Fruit fly (Drosophila melanogaster) whole organism, adult: ENCODE results near the gene chic.

Experiments used
- CG11617 ChIP-seq: fragments of 200-800 bp; sonication (Bioruptor generic); optimal IDR thresholded peaks from 2 replicates; lab custom pipeline; 2017; ENCODE audit warnings: mild to moderate bottlenecking, missing biosample characterization, missing genetic modification reagents, missing genetic modification characterization
- CG12768 ChIP-seq: fragments of 200-800 bp; sonication (Bioruptor generic); optimal IDR thresholded peaks from 2 replicates; lab custom pipeline; 2017; ENCODE audit warnings: missing biosample characterization, missing genetic modification characterization, mild to moderate bottlenecking, moderate library complexity, missing genetic modification reagents
- CG14711 ChIP-seq: fragments of 200-800 bp; sonication (Bioruptor generic); optimal IDR thresholded peaks from 2 replicates; lab custom pipeline; 2018; ENCODE audit warnings: missing biosample characterization, mild to moderate bottlenecking, missing genetic modification characterization, moderate library complexity
- CG1620 ChIP-seq: fragments of 200-800 bp; sonication (Bioruptor generic); optimal IDR thresholded peaks from 2 replicates; lab custom pipeline; 2016; ENCODE audit warnings: missing biosample characterization, missing genetic modification characterization
- CG33017 ChIP-seq: fragments of 200-800 bp; sonication (Bioruptor generic); optimal IDR thresholded peaks from 2 replicates; lab custom pipeline; 2018; ENCODE audit warnings: missing biosample characterization, mild to moderate bottlenecking, missing genetic modification characterization, moderate library complexity
- CG5204 ChIP-seq: fragments of 200-800 bp; sonication (Bioruptor generic); optimal IDR thresholded peaks from 2 replicates; lab custom pipeline; 2016; ENCODE audit warnings: missing biosample characterization, missing genetic modification characterization
- CG7045 ChIP-seq: fragments of 200-800 bp; sonication (Bioruptor generic); optimal IDR thresholded peaks from 2 replicates; lab custom pipeline; 2017; ENCODE audit warnings: missing biosample characterization, mild to moderate bottlenecking, missing genetic modification characterization
- CG7101 ChIP-seq: fragments of 200-800 bp; sonication (Bioruptor generic); optimal IDR thresholded peaks from 2 replicates; lab custom pipeline; 2018; ENCODE audit warnings: missing biosample characterization, mild to moderate bottlenecking, missing genetic modification characterization, moderate library complexity
- Clk ChIP-seq: fragments of 200-800 bp; sonication (Bioruptor generic); optimal IDR thresholded peaks from 2 replicates; lab custom pipeline; 2017; ENCODE audit warnings: missing biosample characterization, missing genetic modification characterization
- Crg-1 ChIP-seq: fragments of 200-800 bp; sonication (Bioruptor generic); optimal IDR thresholded peaks from 2 replicates; lab custom pipeline; 2016; ENCODE audit warnings: missing biosample characterization, missing genetic modification characterization
- Hr96 ChIP-seq: fragments of 200-800 bp; sonication (Bioruptor generic); optimal IDR thresholded peaks from 2 replicates; lab custom pipeline; 2016; ENCODE audit warnings: missing biosample characterization, missing genetic modification characterization
- Mnt ChIP-seq: fragments of 200-800 bp; sonication (Bioruptor generic); optimal IDR thresholded peaks from 2 replicates; lab custom pipeline; 2016; ENCODE audit warnings: missing biosample characterization, mild to moderate bottlenecking, missing genetic modification characterization
- bab1 ChIP-seq: fragments of 200-800 bp; sonication (Bioruptor generic); optimal IDR thresholded peaks from 3 replicates; lab custom pipeline; 2019; ENCODE audit warnings: missing biosample characterization, mild to moderate bottlenecking, missing genetic modification characterization, moderate library complexity
- cic ChIP-seq: fragments of 200-800 bp; sonication (Bioruptor generic); optimal IDR thresholded peaks from 2 replicates; lab custom pipeline; 2017; ENCODE audit warnings: missing biosample characterization, mild to moderate bottlenecking, missing genetic modification characterization, moderate library complexity
- cnc ChIP-seq, 2 experiments: fragments of >200 bp; optimal IDR thresholded peaks; 2 replicates each; lab custom pipeline; 2017
- kay ChIP-seq: fragments of 200-800 bp; sonication (Bioruptor generic); peaks from one replicate; lab custom pipeline; 2016; ENCODE audit warnings: missing biosample characterization, missing genetic modification characterization, borderline replicate concordance
- ovo ChIP-seq: fragments of 200-800 bp; sonication (Bioruptor generic); optimal IDR thresholded peaks from 2 replicates; lab custom pipeline; 2016; ENCODE audit warnings: missing biosample characterization, missing genetic modification characterization
- pad ChIP-seq: fragments of 200-800 bp; sonication (Bioruptor generic); optimal IDR thresholded peaks from 3 replicates; lab custom pipeline; 2017; ENCODE audit warnings: missing biosample characterization, missing genetic modification characterization, mild to moderate bottlenecking, moderate library complexity, missing genetic modification reagents
- tj ChIP-seq: fragments of 200-800 bp; sonication (Bioruptor generic); optimal IDR thresholded peaks from 3 replicates; lab custom pipeline; 2017; ENCODE audit warnings: missing biosample characterization, mild to moderate bottlenecking, missing genetic modification characterization, moderate library complexity
- toe ChIP-seq: fragments of 200-800 bp; sonication (Bioruptor generic); optimal IDR thresholded peaks from 2 replicates; lab custom pipeline; 2016; ENCODE audit warnings: missing biosample characterization, missing genetic modification characterization

The chic gene

DNA sequence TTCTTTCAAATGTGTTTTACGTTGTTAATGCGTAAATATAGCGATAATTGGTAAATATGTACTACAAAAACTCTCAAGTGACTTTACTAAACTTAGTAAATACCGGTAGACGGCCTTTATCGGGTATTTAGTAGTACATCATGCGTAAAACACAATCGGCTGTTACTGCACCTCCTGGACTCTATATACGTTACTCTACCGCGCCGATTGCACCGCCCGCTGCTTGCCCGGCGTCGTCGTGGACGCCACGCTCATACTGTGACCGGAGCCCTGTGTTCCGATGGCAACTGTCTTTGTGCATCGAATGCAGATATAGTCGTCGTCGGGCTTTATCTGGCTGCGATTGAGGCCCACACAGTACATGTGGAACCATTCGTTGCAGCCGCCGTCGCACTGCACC, 9.6 kb upstream of the chic start:
- no peak for TF ChIP-seq CG14711 (tag; lab: Kevin White, UChicago)
- TF ChIP-seq Mnt (GFP tag; lab: Kevin White, UChicago) = no peak
- no peak for TF ChIP-seq bab1 (GFP tag; lab: Kevin White, UChicago)
- TF ChIP-seq CG1620 (GFP tag; lab: Kevin White, UChicago) = no peak
- no peak for TF ChIP-seq ovo (GFP tag; lab: Kevin White, UChicago)
- TF ChIP-seq CG7045 (GFP tag; lab: Kevin White, UChicago) = no peak
- no peak for TF ChIP-seq CG12768 (GFP tag; lab: Kevin White, UChicago)
- TF ChIP-seq cic (GFP tag; lab: Kevin White, UChicago) = peak; percentile 35

DNA sequence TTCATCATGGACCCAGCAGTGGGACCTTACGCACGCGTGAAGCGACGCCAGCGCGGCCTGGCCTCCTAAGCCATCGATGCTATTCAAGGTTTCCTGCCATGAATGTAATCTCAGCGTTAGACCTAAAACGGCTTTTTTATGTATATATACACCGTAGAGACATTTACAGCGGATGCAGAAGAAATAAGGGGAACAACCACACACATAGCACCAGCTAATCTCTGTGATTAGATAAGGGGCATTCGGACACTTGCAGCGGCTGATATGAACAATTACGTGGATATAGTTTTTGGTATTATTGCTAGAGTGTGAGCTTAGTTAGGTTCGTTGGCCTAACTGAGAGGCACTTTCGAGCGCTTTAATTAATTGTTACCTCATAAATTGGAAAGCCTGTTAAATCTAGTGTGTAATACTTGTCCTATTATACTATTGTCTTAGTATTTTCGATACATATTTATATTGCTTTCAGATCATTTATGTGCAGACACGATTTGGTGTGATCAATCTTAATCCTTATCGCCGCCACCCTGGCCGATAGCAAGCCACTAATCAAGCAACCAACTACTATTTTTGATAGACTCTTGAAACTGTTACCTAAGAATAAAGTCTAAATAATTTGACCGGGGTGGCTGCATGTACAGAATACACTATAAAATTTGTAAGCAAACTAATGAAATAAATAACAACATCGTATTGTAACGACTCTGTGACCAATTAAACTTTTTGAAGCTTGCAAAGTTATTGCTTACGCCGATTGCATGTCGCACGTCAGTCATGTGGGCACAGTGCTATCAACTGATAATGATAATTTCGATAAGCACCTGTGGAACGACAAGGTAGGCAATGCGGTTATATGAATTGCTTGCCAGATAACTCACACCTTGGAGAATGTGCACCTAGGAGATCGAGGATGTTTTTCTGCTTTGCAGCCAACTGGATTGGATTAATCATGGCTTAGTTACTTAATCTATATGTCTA, 7.6 kb upstream of the chic start:
- no peak for TF ChIP-seq CG7045 (GFP tag; lab: Kevin White, UChicago)
- TF ChIP-seq toe (GFP tag; lab: Kevin White, UChicago) = no peak
- no peak for TF ChIP-seq kay (GFP tag; lab: Kevin White, UChicago)
- no peak for TF ChIP-seq CG1620 (GFP tag; lab: Kevin White, UChicago)
- TF ChIP-seq CG12768 (GFP tag; lab: Kevin White, UChicago) = no peak
- TF ChIP-seq CG7101 (tag; lab: Kevin White, UChicago) = no peak
- no peak for TF ChIP-seq Clk (GFP tag; lab: Kevin White, UChicago)
- no peak for TF ChIP-seq Hr96 (GFP tag; lab: Kevin White, UChicago)
- no peak for TF ChIP-seq CG14711 (tag; lab: Kevin White, UChicago)
- no peak for TF ChIP-seq pad (GFP tag; lab: Kevin White, UChicago)
- TF ChIP-seq Mnt (GFP tag; lab: Kevin White, UChicago) = no peak
- no peak for TF ChIP-seq CG33017 (tag; lab: Kevin White, UChicago)
- no peak for TF ChIP-seq CG11617
- no peak for TF ChIP-seq tj (GFP tag; lab: Kevin White, UChicago)
- TF ChIP-seq ovo (GFP tag; lab: Kevin White, UChicago) = no peak
- no peak for TF ChIP-seq cnc (optimal IDR thresholded peaks at IDR 0.05; lab: Kevin White, UChicago)
- TF ChIP-seq CG5204 = no peak
- TF ChIP-seq Crg-1 (GFP tag; lab: Kevin White, UChicago) = no peak
- no peak for TF ChIP-seq bab1 (GFP tag; lab: Kevin White, UChicago)

DNA sequence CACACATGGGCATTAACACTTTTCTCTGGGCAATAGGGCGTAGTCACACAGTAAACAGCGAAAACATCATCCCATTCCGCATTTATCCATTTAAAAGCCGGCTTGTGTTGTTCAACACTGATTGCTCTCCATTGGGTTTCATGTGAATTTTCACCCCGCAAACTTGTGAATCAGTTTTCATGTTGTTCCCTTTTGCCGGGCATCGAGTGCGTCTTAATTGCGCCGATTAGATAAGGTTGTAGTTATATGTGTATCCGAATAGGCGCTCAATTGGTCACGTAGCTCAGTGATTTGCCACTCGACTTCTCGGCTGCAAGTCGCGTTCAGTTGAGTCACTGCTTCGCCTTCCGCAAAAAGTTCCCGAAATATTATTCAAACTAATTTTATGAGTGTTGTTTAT, 6.1 kb upstream of the chic start:
- peak; percentile 86 for TF ChIP-seq cic (GFP tag; lab: Kevin White, UChicago)
- no peak for TF ChIP-seq cnc (optimal IDR thresholded peaks at IDR 0.05; lab: Kevin White, UChicago)
- TF ChIP-seq toe (GFP tag; lab: Kevin White, UChicago) = no peak
- no peak for TF ChIP-seq CG1620 (GFP tag; lab: Kevin White, UChicago)
- no peak for TF ChIP-seq CG11617
- TF ChIP-seq CG7045 (GFP tag; lab: Kevin White, UChicago) = no peak
- TF ChIP-seq ovo (GFP tag; lab: Kevin White, UChicago) = no peak
- TF ChIP-seq CG7101 (tag; lab: Kevin White, UChicago) = no peak
- no peak for TF ChIP-seq Crg-1 (GFP tag; lab: Kevin White, UChicago)
- no peak for TF ChIP-seq kay (GFP tag; lab: Kevin White, UChicago)
- no peak for TF ChIP-seq Clk (GFP tag; lab: Kevin White, UChicago)
- TF ChIP-seq pad (GFP tag; lab: Kevin White, UChicago) = no peak
- TF ChIP-seq Mnt (GFP tag; lab: Kevin White, UChicago) = no peak
- TF ChIP-seq tj (GFP tag; lab: Kevin White, UChicago) = no peak
- TF ChIP-seq CG14711 (tag; lab: Kevin White, UChicago) = no peak
- no peak for TF ChIP-seq CG5204
- peak; percentile 18 for TF ChIP-seq CG12768 (GFP tag; lab: Kevin White, UChicago)
- TF ChIP-seq bab1 (GFP tag; lab: Kevin White, UChicago) = peak; percentile 25
- TF ChIP-seq CG33017 (tag; lab: Kevin White, UChicago) = no peak
- no peak for TF ChIP-seq Hr96 (GFP tag; lab: Kevin White, UChicago)

DNA sequence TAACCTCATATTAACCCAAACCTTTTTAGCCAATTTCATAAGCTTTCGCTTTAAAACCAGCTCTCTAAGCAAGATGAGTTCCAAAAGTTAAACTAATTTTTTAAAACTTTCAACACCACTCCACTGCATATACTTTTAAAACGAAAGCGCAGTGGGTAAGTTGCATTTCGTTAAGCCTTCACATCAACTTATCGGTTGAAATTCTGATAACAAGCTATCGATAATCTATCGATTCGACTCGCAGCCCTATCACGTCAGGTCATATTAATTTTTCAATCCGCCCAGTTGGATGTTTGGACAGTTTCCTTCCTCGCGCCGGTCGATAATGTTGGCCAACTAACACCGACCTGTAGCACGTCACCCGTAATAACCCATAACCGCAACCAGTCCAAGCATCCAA, 5.3 kb upstream of the chic start, which contains the start of gene ifc:
Gene ifc (plus strand): TSS at position 255 of the 400 bp plus-strand sequence.
- TF ChIP-seq CG7045 (GFP tag; lab: Kevin White, UChicago) (no peak), tj (GFP tag; lab: Kevin White, UChicago) (peak; percentile 20), cnc (optimal IDR thresholded peaks at IDR 0.05; lab: Kevin White, UChicago) (no peak), CG1620 (GFP tag; lab: Kevin White, UChicago) (peak; percentile 57), CG33017 (tag; lab: Kevin White, UChicago) (no peak), CG14711 (tag; lab: Kevin White, UChicago) (peak; percentile 24), ovo (GFP tag; lab: Kevin White, UChicago) (no peak), cic (GFP tag; lab: Kevin White, UChicago) (peak; percentile 17), kay (GFP tag; lab: Kevin White, UChicago) (no peak), CG12768 (GFP tag; lab: Kevin White, UChicago) (peak; percentile 3), Clk (GFP tag; lab: Kevin White, UChicago) (peak; percentile 35), Mnt (GFP tag; lab: Kevin White, UChicago) (peak; percentile 45), CG7101 (tag; lab: Kevin White, UChicago) (peak; percentile 50), Hr96 (GFP tag; lab: Kevin White, UChicago) (peak; percentile 36), toe (GFP tag; lab: Kevin White, UChicago) (no peak), CG5204 (no peak), pad (GFP tag; lab: Kevin White, UChicago) (no peak), CG11617 (peak; percentile 26), bab1 (GFP tag; lab: Kevin White, UChicago) (peak; percentile 61)
